Fruit fly (Drosophila melanogaster) whole organism, prepupa: ENCODE measurements around the gene RpL8.

Experiments used
- Blimp-1 ChIP-seq: fragments of 200-800 bp; sonication (Bioruptor generic); optimal IDR thresholded peaks from 3 replicates; lab custom pipeline; 2017; ENCODE audit warnings: missing biosample characterization, missing genetic modification characterization, mild to moderate bottlenecking, moderate library complexity, missing genetic modification reagents
- CG10631 ChIP-seq: fragments of 200-800 bp; sonication (Bioruptor generic); optimal IDR thresholded peaks from 2 replicates; lab custom pipeline; 2016; ENCODE audit warnings: missing biosample characterization, missing genetic modification characterization
- CG10669 ChIP-seq: fragments of 200-800 bp; sonication (Bioruptor generic); optimal IDR thresholded peaks from 3 replicates; lab custom pipeline; 2018; ENCODE audit warnings: missing biosample characterization, mild to moderate bottlenecking, missing genetic modification characterization, moderate library complexity
- CG11294 ChIP-seq: fragments of 200-800 bp; sonication (Bioruptor generic); IDR thresholded peaks from 2 replicates; pipeline ENCODE4 v1.3.6; 2022; ENCODE audit warnings: missing biosample characterization, missing genetic modification characterization
- CG11902 ChIP-seq: fragments of 200-800 bp; sonication (Bioruptor generic); optimal IDR thresholded peaks from 3 replicates; lab custom pipeline; 2016; ENCODE audit warnings: missing biosample characterization, missing genetic modification characterization
- CG15336 ChIP-seq: fragments of 200-800 bp; sonication (Bioruptor generic); IDR thresholded peaks from 2 replicates; pipeline ENCODE4 v1.3.6; 2022; ENCODE audit warnings: missing biosample characterization, missing genetic modification characterization
- CG1621 ChIP-seq: fragments of 200-800 bp; sonication (Bioruptor generic); optimal IDR thresholded peaks from 3 replicates; lab custom pipeline; 2018; ENCODE audit warnings: missing biosample characterization, mild to moderate bottlenecking, missing genetic modification characterization
- CG16779 ChIP-seq: fragments of 200-800 bp; sonication (Bioruptor generic); optimal IDR thresholded peaks from 3 replicates; lab custom pipeline; 2017; ENCODE audit warnings: missing biosample characterization, mild to moderate bottlenecking, missing genetic modification characterization
- CG3032 ChIP-seq: fragments of 200-800 bp; optimal IDR thresholded peaks from 2 replicates; lab custom pipeline; 2019; ENCODE audit warnings: missing biosample characterization, mild to moderate bottlenecking, missing genetic modification characterization, moderate library complexity
- CG31627 ChIP-seq: fragments of 200-800 bp; sonication (Bioruptor generic); optimal IDR thresholded peaks from 3 replicates; lab custom pipeline; 2016; ENCODE audit warnings: missing biosample characterization, missing genetic modification characterization
- CG32006 ChIP-seq: fragments of 200-800 bp; sonication (Bioruptor generic); optimal IDR thresholded peaks from 3 replicates; lab custom pipeline; 2017; ENCODE audit warnings: missing biosample characterization, mild to moderate bottlenecking, missing genetic modification characterization
- CG34406 ChIP-seq: fragments of 200-800 bp; sonication (Bioruptor generic); optimal IDR thresholded peaks from 3 replicates; lab custom pipeline; 2016; ENCODE audit warnings: missing biosample characterization, missing genetic modification characterization
- CG3919 ChIP-seq: fragments of 200-800 bp; sonication (Bioruptor generic); optimal IDR thresholded peaks from 3 replicates; lab custom pipeline; 2016; ENCODE audit warnings: missing biosample characterization, missing genetic modification characterization
- CG4318 ChIP-seq: fragments of 200-800 bp; sonication (Bioruptor generic); optimal IDR thresholded peaks from 3 replicates; lab custom pipeline; 2017; ENCODE audit warnings: missing biosample characterization, mild to moderate bottlenecking, missing genetic modification characterization
- CG6276 ChIP-seq: fragments of 200-800 bp; sonication (Bioruptor generic); optimal IDR thresholded peaks from 2 replicates; lab custom pipeline; 2017; ENCODE audit warnings: missing biosample characterization, mild to moderate bottlenecking, missing genetic modification characterization
- CG6792 ChIP-seq: fragments of 200-800 bp; sonication (Bioruptor generic); optimal IDR thresholded peaks from 3 replicates; lab custom pipeline; 2016; ENCODE audit warnings: missing biosample characterization, missing genetic modification characterization
- CG6808 ChIP-seq: fragments of 200-800 bp; sonication (Bioruptor generic); optimal IDR thresholded peaks from 3 replicates; lab custom pipeline; 2017; ENCODE audit warnings: missing biosample characterization, missing genetic modification characterization, mild to moderate bottlenecking, moderate library complexity, missing genetic modification reagents
- CG6854 ChIP-seq: fragments of 200-800 bp; sonication (Bioruptor generic); optimal IDR thresholded peaks from 2 replicates; lab custom pipeline; 2017; ENCODE audit warnings: missing biosample characterization, mild to moderate bottlenecking, missing genetic modification characterization
- CG8119 ChIP-seq: fragments of 200-800 bp; sonication (Bioruptor generic); IDR thresholded peaks from 3 replicates; pipeline ENCODE4 v1.3.6; 2022; ENCODE audit warnings: missing biosample characterization, missing genetic modification characterization
- CG9139 ChIP-seq: fragments of 200-800 bp; sonication (Bioruptor generic); optimal IDR thresholded peaks from 3 replicates; lab custom pipeline; 2017; ENCODE audit warnings: missing biosample characterization, mild to moderate bottlenecking, missing genetic modification characterization
- Eip78C ChIP-seq: fragments of 200-800 bp; sonication (Bioruptor generic); peaks from one replicate; lab custom pipeline; 2016; ENCODE audit warnings: missing biosample characterization, missing genetic modification characterization
- Eip93F ChIP-seq: fragments of 200-800 bp; sonication (Bioruptor generic); optimal IDR thresholded peaks from 2 replicates; lab custom pipeline; 2016; ENCODE audit warnings: missing biosample characterization, mild to moderate bottlenecking, missing genetic modification characterization
- Ets21C ChIP-seq: fragments of 200-800 bp; sonication (Bioruptor generic); optimal IDR thresholded peaks from 3 replicates; lab custom pipeline; 2016; ENCODE audit warnings: missing biosample characterization, missing genetic modification characterization
- Gug ChIP-seq: fragments of 200-800 bp; sonication (Bioruptor generic); IDR thresholded peaks from 2 replicates; pipeline ENCODE4 v1.3.6; 2022; ENCODE audit warnings: missing biosample characterization, missing genetic modification characterization
- Hr4 ChIP-seq: fragments of 200-800 bp; sonication (Bioruptor generic); optimal IDR thresholded peaks from 3 replicates; lab custom pipeline; 2016; ENCODE audit warnings: missing biosample characterization, missing genetic modification characterization
- Lpt ChIP-seq: fragments of 200-800 bp; sonication (Bioruptor generic); optimal IDR thresholded peaks from 3 replicates; lab custom pipeline; 2016; ENCODE audit warnings: missing biosample characterization, missing genetic modification characterization
- Sox14 ChIP-seq: fragments of 200-800 bp; sonication (Bioruptor generic); optimal IDR thresholded peaks from 3 replicates; lab custom pipeline; 2016; ENCODE audit warnings: missing biosample characterization, missing genetic modification characterization
- Sox15 ChIP-seq: fragments of 200-800 bp; sonication (Bioruptor generic); optimal IDR thresholded peaks from 3 replicates; lab custom pipeline; 2016; ENCODE audit warnings: missing biosample characterization, missing genetic modification characterization
- acj6 ChIP-seq: fragments of 200-800 bp; sonication (Bioruptor generic); optimal IDR thresholded peaks from 3 replicates; lab custom pipeline; 2016; ENCODE audit warnings: missing biosample characterization, missing genetic modification characterization
- cyc ChIP-seq: fragments of 200-800 bp; sonication (Bioruptor generic); optimal IDR thresholded peaks from 3 replicates; lab custom pipeline; 2016; ENCODE audit warnings: missing biosample characterization, missing genetic modification characterization
- dac ChIP-seq: fragments of 200-800 bp; sonication (Bioruptor generic); optimal IDR thresholded peaks from 2 replicates; lab custom pipeline; 2017; ENCODE audit warnings: missing biosample characterization, mild to moderate bottlenecking, missing genetic modification characterization
- dsx ChIP-seq: fragments of 200-800 bp; optimal IDR thresholded peaks from 3 replicates; lab custom pipeline; 2019; ENCODE audit warnings: missing biosample characterization, mild to moderate bottlenecking, missing genetic modification characterization, moderate library complexity; ENCODE audit not compliant: poor library complexity, severe bottlenecking
- eg ChIP-seq: fragments of 200-800 bp; sonication (Bioruptor generic); IDR thresholded peaks from 3 replicates; pipeline ENCODE4 v1.3.6; 2022; ENCODE audit warnings: missing biosample characterization, missing genetic modification characterization
- esn ChIP-seq: fragments of 200-800 bp; sonication (Bioruptor generic); optimal IDR thresholded peaks from 2 replicates; lab custom pipeline; 2016; ENCODE audit warnings: missing biosample characterization, mild to moderate bottlenecking, missing genetic modification characterization, moderate library complexity
- fd59A ChIP-seq: fragments of 200-800 bp; sonication (Bioruptor generic); optimal IDR thresholded peaks from 2 replicates; lab custom pipeline; 2017; ENCODE audit warnings: missing biosample characterization, mild to moderate bottlenecking, missing genetic modification characterization, missing genetic modification reagents
- fd85E ChIP-seq: fragments of 200-800 bp; sonication (Bioruptor generic); optimal IDR thresholded peaks from 3 replicates; lab custom pipeline; 2016; ENCODE audit warnings: missing biosample characterization, missing genetic modification characterization
- lz ChIP-seq: fragments of 200-800 bp; sonication (Bioruptor generic); optimal IDR thresholded peaks from 3 replicates; lab custom pipeline; 2016; ENCODE audit warnings: missing biosample characterization, missing genetic modification characterization
- net ChIP-seq: fragments of 200-800 bp; sonication (Bioruptor generic); optimal IDR thresholded peaks from 3 replicates; lab custom pipeline; 2016; ENCODE audit warnings: missing biosample characterization, missing genetic modification characterization
- spab ChIP-seq: fragments of 200-800 bp; sonication (Bioruptor generic); optimal IDR thresholded peaks from 2 replicates; lab custom pipeline; 2017; ENCODE audit warnings: missing biosample characterization, mild to moderate bottlenecking, missing genetic modification characterization, missing genetic modification reagents
- ss ChIP-seq, 2 experiments: fragments of 200-800 bp; sonication (Bioruptor generic); optimal IDR thresholded peaks; 2 replicates in 1 of 2; 3 replicates in 1 of 2; lab custom pipeline; 2017 to 2018; ENCODE audit warnings: mild to moderate bottlenecking in 2 of 2, missing biosample characterization in 2 of 2, missing genetic modification characterization in 2 of 2, moderate library complexity in 1 of 2
- svp ChIP-seq: fragments of 200-800 bp; sonication (Bioruptor generic); peaks from one replicate; lab custom pipeline; 2016; ENCODE audit warnings: missing biosample characterization, missing genetic modification characterization
- vri ChIP-seq: fragments of 200-800 bp; sonication (Bioruptor generic); optimal IDR thresholded peaks from 3 replicates; lab custom pipeline; 2016; ENCODE audit warnings: missing biosample characterization, mild to moderate bottlenecking, missing genetic modification characterization

RpL8 gene

dm6 chr3L:2552844-2553839, 34.1 kb upstream of the RpL8 start (continued):
- TF ChIP-seq CG1621 (tag; lab: Kevin White, UChicago) = peak; percentile 65
- TF ChIP-seq CG6276 (GFP tag; lab: Kevin White, UChicago) = no peak
- peak; percentile 82 for TF ChIP-seq CG9139 (GFP tag; lab: Kevin White, UChicago)
- peak; percentile 78 for TF ChIP-seq CG8119 (GFP tag; lab: Robert Waterston, UW)
- TF ChIP-seq CG3919 (GFP tag; lab: Kevin White, UChicago) = no peak
- peak; percentile 53 for TF ChIP-seq dsx (GFP tag; lab: Kevin White, UChicago)
- TF ChIP-seq eg (GFP tag; lab: Robert Waterston, UW) = peak; percentile 88
- TF ChIP-seq Eip93F (GFP tag; lab: Kevin White, UChicago) = no peak
- no peak for TF ChIP-seq CG32006 (GFP tag; lab: Kevin White, UChicago)
- TF ChIP-seq CG10631 (GFP tag; lab: Kevin White, UChicago) = no peak
- TF ChIP-seq dac (GFP tag; lab: Kevin White, UChicago) = no peak
- TF ChIP-seq Sox14 (GFP tag; lab: Kevin White, UChicago) = peak; percentile 7
- no peak for TF ChIP-seq CG4318
- TF ChIP-seq svp (GFP tag; lab: Kevin White, UChicago) = no peak
- peak; percentile 74 for TF ChIP-seq CG15336 (GFP tag; lab: Robert Waterston, UW)
- TF ChIP-seq net (GFP tag; lab: Kevin White, UChicago) = peak; percentile 50
- TF ChIP-seq Ets21C (GFP tag; lab: Kevin White, UChicago) = no peak
- peak; percentile 77 for TF ChIP-seq CG16779
- no peak for TF ChIP-seq CG34406
- peak; percentile 66 for TF ChIP-seq CG3032 (tag; lab: Kevin White, UChicago)
- no peak for TF ChIP-seq CG31627 (GFP tag; lab: Kevin White, UChicago)
- no peak for TF ChIP-seq Hr4 (GFP tag; lab: Kevin White, UChicago)
- peak; percentile 26 for TF ChIP-seq CG10669 (GFP tag; lab: Kevin White, UChicago)
- no peak for TF ChIP-seq CG11902 (GFP tag; lab: Kevin White, UChicago)

DNA sequence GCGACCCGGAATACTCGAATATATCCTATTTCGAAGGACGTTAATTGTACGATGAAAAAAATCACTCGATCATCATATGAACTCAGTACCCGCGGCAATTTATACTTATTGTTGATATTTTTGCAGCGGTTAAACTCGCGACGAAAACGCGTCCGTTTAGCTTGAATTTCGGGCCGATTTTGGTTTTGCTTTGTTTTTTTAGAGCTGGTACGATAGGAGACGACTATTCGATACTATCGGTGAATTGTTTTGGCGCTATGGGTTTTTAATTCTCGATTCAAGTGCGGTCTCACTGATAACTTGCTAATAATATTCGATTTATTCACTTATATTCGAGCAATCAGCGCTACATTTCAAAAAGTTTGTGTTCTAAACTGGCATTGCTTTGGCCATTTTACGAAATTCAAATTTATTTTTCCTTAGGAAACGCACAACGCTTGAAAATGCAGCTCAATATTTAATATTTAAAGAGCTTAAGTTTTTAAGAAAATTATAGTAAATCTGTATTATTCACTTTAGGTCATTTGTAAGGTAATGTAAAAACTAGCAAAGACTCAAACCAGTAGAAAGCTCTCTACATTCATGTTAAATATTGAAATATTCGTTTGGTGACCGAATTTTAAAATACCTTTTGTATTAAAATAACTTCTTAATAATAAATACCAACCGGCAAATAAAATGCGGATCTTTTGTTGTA, 33.0 kb upstream of the RpL8 start, which contains the start of gene Spn:
Gene Spn, minus strand, starts transcription at position 175 of the 697 bp plus-strand sequence.
- TF ChIP-seq CG10631 (GFP tag; lab: Kevin White, UChicago) = no peak
- no peak; the same call in none of the 3 replicates for TF ChIP-seq eg (GFP tag; lab: Robert Waterston, UW)
- peak; percentile 57 for TF ChIP-seq CG15336 (GFP tag; lab: Robert Waterston, UW)
- no peak for TF ChIP-seq Gug
- TF ChIP-seq spab (GFP tag; lab: Kevin White, UChicago) = no peak
- peak; percentile 39; the same call in 1 of the 3 replicates for TF ChIP-seq CG8119 (GFP tag; lab: Robert Waterston, UW)
- no peak for TF ChIP-seq fd59A
- no peak for TF ChIP-seq CG11902 (GFP tag; lab: Kevin White, UChicago)
- TF ChIP-seq fd85E (GFP tag; lab: Kevin White, UChicago) = no peak
- TF ChIP-seq Sox15 (GFP tag; lab: Kevin White, UChicago) = no peak
- no peak for TF ChIP-seq CG4318
- peak; percentile 6 for TF ChIP-seq Eip93F (GFP tag; lab: Kevin White, UChicago)
- peak in 1 of 2 experiments; percentile 61 for TF ChIP-seq ss (GFP tag; optimal IDR thresholded peaks at IDR 0.05; lab: Kevin White, UChicago)
- peak; percentile 5 for TF ChIP-seq cyc
- peak; percentile 82 for TF ChIP-seq Eip78C (GFP tag; lab: Kevin White, UChicago)
- TF ChIP-seq Blimp-1 (GFP tag; lab: Kevin White, UChicago) = no peak
- peak; percentile 9 for TF ChIP-seq Ets21C (GFP tag; lab: Kevin White, UChicago)
- TF ChIP-seq CG3032 (tag; lab: Kevin White, UChicago) = peak; percentile 34
- TF ChIP-seq CG31627 (GFP tag; lab: Kevin White, UChicago) = peak; percentile 7
- no peak for TF ChIP-seq net (GFP tag; lab: Kevin White, UChicago)
- no peak for TF ChIP-seq acj6
- TF ChIP-seq CG11294 = no peak; the same call in 1 of the 2 replicates
- no peak for TF ChIP-seq CG1621 (tag; lab: Kevin White, UChicago)
- TF ChIP-seq CG6808 (GFP tag; lab: Kevin White, UChicago) = peak; percentile 33
- TF ChIP-seq lz (GFP tag; lab: Kevin White, UChicago) = peak; percentile 41
- no peak for TF ChIP-seq CG10669 (GFP tag; lab: Kevin White, UChicago)
- TF ChIP-seq esn (GFP tag; lab: Kevin White, UChicago) = peak; percentile 54
- no peak for TF ChIP-seq dsx (GFP tag; lab: Kevin White, UChicago)
- TF ChIP-seq CG32006 (GFP tag; lab: Kevin White, UChicago) = no peak
- TF ChIP-seq Lpt (GFP tag; lab: Kevin White, UChicago) = peak; percentile 29
- peak; percentile 19 for TF ChIP-seq CG6792 (GFP tag; lab: Kevin White, UChicago)
- peak; percentile 60 for TF ChIP-seq vri (GFP tag; lab: Kevin White, UChicago)
- TF ChIP-seq Sox14 (GFP tag; lab: Kevin White, UChicago) = peak; percentile 59
- TF ChIP-seq dac (GFP tag; lab: Kevin White, UChicago) = peak; percentile 25
- TF ChIP-seq CG6854 (GFP tag; lab: Kevin White, UChicago) = peak; percentile 67
